Fruit fly (Drosophila melanogaster): Measurements from ENCODE around the gene Cul2.

DNA sequence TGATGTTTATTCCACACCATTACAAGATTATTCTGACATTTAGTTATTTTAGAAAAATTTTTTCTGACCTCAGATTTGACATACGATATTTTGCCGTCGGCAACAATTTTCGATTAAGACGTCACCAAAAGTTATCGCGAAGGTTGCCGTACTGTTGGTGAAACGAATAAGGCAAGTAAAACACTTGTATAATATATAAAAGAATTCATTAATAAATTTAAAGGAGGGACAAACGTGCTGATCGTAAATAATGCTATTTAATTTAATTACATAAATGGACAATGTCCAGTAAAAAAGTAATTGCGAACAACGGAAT lies 34.1 kb upstream of the Cul2 start:
- TF ChIP-seq usp (GFP tag; optimal IDR thresholded peaks at IDR 0.05) = no peak
- TF ChIP-seq Myc (optimal IDR thresholded peaks at IDR 0.05) = no peak
- TF ChIP-seq HLH106 (tag; optimal IDR thresholded peaks at IDR 0.05) = no peak
- TF ChIP-seq psq (GFP tag; optimal IDR thresholded peaks at IDR 0.05) = no peak
- no peak for TF ChIP-seq CG32264 (GFP tag; optimal IDR thresholded peaks at IDR 0.05)
- TF ChIP-seq Mio (GFP tag; optimal IDR thresholded peaks at IDR 0.05) = no peak
